Fruit fly (Drosophila melanogaster) whole organism, prepupa: Measurements from ENCODE around the gene Sdhaf3.
A peak's percentile ranks its signal among the peaks of the same experiment; 100 is the strongest.

Experiments used
- CG10631 ChIP-seq: fragments of 200-800 bp; sonication (Bioruptor generic); optimal IDR thresholded peaks from 2 replicates; lab custom pipeline; 2016; ENCODE audit warnings: missing biosample characterization, missing genetic modification characterization
- CG10669 ChIP-seq: fragments of 200-800 bp; sonication (Bioruptor generic); optimal IDR thresholded peaks from 3 replicates; lab custom pipeline; 2018; ENCODE audit warnings: missing biosample characterization, mild to moderate bottlenecking, missing genetic modification characterization, moderate library complexity
- CG11294 ChIP-seq: fragments of 200-800 bp; sonication (Bioruptor generic); IDR thresholded peaks from 2 replicates; pipeline ENCODE4 v1.3.6; 2022; ENCODE audit warnings: missing biosample characterization, missing genetic modification characterization
- CG11902 ChIP-seq: fragments of 200-800 bp; sonication (Bioruptor generic); optimal IDR thresholded peaks from 3 replicates; lab custom pipeline; 2016; ENCODE audit warnings: missing biosample characterization, missing genetic modification characterization
- CG15336 ChIP-seq: fragments of 200-800 bp; sonication (Bioruptor generic); IDR thresholded peaks from 2 replicates; pipeline ENCODE4 v1.3.6; 2022; ENCODE audit warnings: missing biosample characterization, missing genetic modification characterization
- CG1621 ChIP-seq: fragments of 200-800 bp; sonication (Bioruptor generic); optimal IDR thresholded peaks from 3 replicates; lab custom pipeline; 2018; ENCODE audit warnings: missing biosample characterization, mild to moderate bottlenecking, missing genetic modification characterization
- CG3032 ChIP-seq: fragments of 200-800 bp; optimal IDR thresholded peaks from 2 replicates; lab custom pipeline; 2019; ENCODE audit warnings: missing biosample characterization, mild to moderate bottlenecking, missing genetic modification characterization, moderate library complexity
- CG31627 ChIP-seq: fragments of 200-800 bp; sonication (Bioruptor generic); optimal IDR thresholded peaks from 3 replicates; lab custom pipeline; 2016; ENCODE audit warnings: missing biosample characterization, missing genetic modification characterization
- CG32006 ChIP-seq: fragments of 200-800 bp; sonication (Bioruptor generic); optimal IDR thresholded peaks from 3 replicates; lab custom pipeline; 2017; ENCODE audit warnings: missing biosample characterization, mild to moderate bottlenecking, missing genetic modification characterization
- CG34406 ChIP-seq: fragments of 200-800 bp; sonication (Bioruptor generic); optimal IDR thresholded peaks from 3 replicates; lab custom pipeline; 2016; ENCODE audit warnings: missing biosample characterization, missing genetic modification characterization
- CG3919 ChIP-seq: fragments of 200-800 bp; sonication (Bioruptor generic); optimal IDR thresholded peaks from 3 replicates; lab custom pipeline; 2016; ENCODE audit warnings: missing biosample characterization, missing genetic modification characterization
- CG4318 ChIP-seq: fragments of 200-800 bp; sonication (Bioruptor generic); optimal IDR thresholded peaks from 3 replicates; lab custom pipeline; 2017; ENCODE audit warnings: missing biosample characterization, mild to moderate bottlenecking, missing genetic modification characterization
- CG6163 ChIP-seq: fragments of 200-800 bp; sonication (Bioruptor generic); IDR thresholded peaks from 3 replicates; pipeline ENCODE4 v1.3.6; 2022; ENCODE audit warnings: missing biosample characterization, missing genetic modification characterization
- CG6276 ChIP-seq: fragments of 200-800 bp; sonication (Bioruptor generic); optimal IDR thresholded peaks from 2 replicates; lab custom pipeline; 2017; ENCODE audit warnings: missing biosample characterization, mild to moderate bottlenecking, missing genetic modification characterization
- CG6792 ChIP-seq: fragments of 200-800 bp; sonication (Bioruptor generic); optimal IDR thresholded peaks from 3 replicates; lab custom pipeline; 2016; ENCODE audit warnings: missing biosample characterization, missing genetic modification characterization
- CG6808 ChIP-seq: fragments of 200-800 bp; sonication (Bioruptor generic); optimal IDR thresholded peaks from 3 replicates; lab custom pipeline; 2017; ENCODE audit warnings: missing biosample characterization, missing genetic modification characterization, mild to moderate bottlenecking, moderate library complexity, missing genetic modification reagents
- CG7368 ChIP-seq: fragments of 200-800 bp; sonication (Bioruptor generic); optimal IDR thresholded peaks from 3 replicates; lab custom pipeline; 2016; ENCODE audit warnings: missing biosample characterization, missing genetic modification characterization
- CG8119 ChIP-seq: fragments of 200-800 bp; sonication (Bioruptor generic); IDR thresholded peaks from 3 replicates; pipeline ENCODE4 v1.3.6; 2022; ENCODE audit warnings: missing biosample characterization, missing genetic modification characterization
- CG8319 ChIP-seq: fragments of 200-800 bp; sonication (Bioruptor generic); optimal IDR thresholded peaks from 3 replicates; lab custom pipeline; 2016; ENCODE audit warnings: missing biosample characterization, missing genetic modification characterization
- CG8632 ChIP-seq: fragments of 200-800 bp; sonication (Bioruptor generic); optimal IDR thresholded peaks from 3 replicates; lab custom pipeline; 2016; ENCODE audit warnings: missing biosample characterization, missing genetic modification characterization
- CG9139 ChIP-seq: fragments of 200-800 bp; sonication (Bioruptor generic); optimal IDR thresholded peaks from 3 replicates; lab custom pipeline; 2017; ENCODE audit warnings: missing biosample characterization, mild to moderate bottlenecking, missing genetic modification characterization
- Eip75B ChIP-seq: fragments of 200-800 bp; sonication (Bioruptor generic); optimal IDR thresholded peaks from 3 replicates; lab custom pipeline; 2016; ENCODE audit warnings: missing biosample characterization, missing genetic modification characterization
- Eip78C ChIP-seq: fragments of 200-800 bp; sonication (Bioruptor generic); peaks from one replicate; lab custom pipeline; 2016; ENCODE audit warnings: missing biosample characterization, missing genetic modification characterization
- Eip93F ChIP-seq: fragments of 200-800 bp; sonication (Bioruptor generic); optimal IDR thresholded peaks from 2 replicates; lab custom pipeline; 2016; ENCODE audit warnings: missing biosample characterization, mild to moderate bottlenecking, missing genetic modification characterization
- Ets21C ChIP-seq: fragments of 200-800 bp; sonication (Bioruptor generic); optimal IDR thresholded peaks from 3 replicates; lab custom pipeline; 2016; ENCODE audit warnings: missing biosample characterization, missing genetic modification characterization
- Ets96B ChIP-seq: fragments of 200-800 bp; optimal IDR thresholded peaks from 2 replicates; lab custom pipeline; 2019; ENCODE audit warnings: missing biosample characterization, mild to moderate bottlenecking, missing genetic modification characterization, moderate library complexity
- Hr38 ChIP-seq: sonication (Bioruptor generic); optimal IDR thresholded peaks from 2 replicates; lab custom pipeline; 2016; ENCODE audit warnings: missing biosample characterization, missing genetic modification characterization
- Hr39 ChIP-seq: fragments of 200-800 bp; sonication (Bioruptor generic); optimal IDR thresholded peaks from 2 replicates; lab custom pipeline; 2016; ENCODE audit warnings: missing biosample characterization, missing genetic modification characterization
- Hr4 ChIP-seq: fragments of 200-800 bp; sonication (Bioruptor generic); optimal IDR thresholded peaks from 3 replicates; lab custom pipeline; 2016; ENCODE audit warnings: missing biosample characterization, missing genetic modification characterization
- Lpt ChIP-seq: fragments of 200-800 bp; sonication (Bioruptor generic); optimal IDR thresholded peaks from 3 replicates; lab custom pipeline; 2016; ENCODE audit warnings: missing biosample characterization, missing genetic modification characterization
- Met ChIP-seq: fragments of 200-800 bp; sonication (Bioruptor generic); optimal IDR thresholded peaks from 3 replicates; lab custom pipeline; 2016; ENCODE audit warnings: missing biosample characterization, missing genetic modification characterization
- OdsH ChIP-seq: fragments of 200-800 bp; sonication (Bioruptor generic); optimal IDR thresholded peaks from 3 replicates; lab custom pipeline; 2016; ENCODE audit warnings: missing biosample characterization, missing genetic modification characterization
- Smox ChIP-seq: fragments of 200-800 bp; sonication (Bioruptor generic); optimal IDR thresholded peaks from 3 replicates; lab custom pipeline; 2016; ENCODE audit warnings: missing biosample characterization, missing genetic modification characterization
- Sox102F ChIP-seq: fragments of 200-800 bp; sonication (Bioruptor generic); optimal IDR thresholded peaks from 2 replicates; lab custom pipeline; 2016; ENCODE audit warnings: missing biosample characterization, mild to moderate bottlenecking, missing genetic modification characterization
- Sox14 ChIP-seq: fragments of 200-800 bp; sonication (Bioruptor generic); optimal IDR thresholded peaks from 3 replicates; lab custom pipeline; 2016; ENCODE audit warnings: missing biosample characterization, missing genetic modification characterization
- Sox15 ChIP-seq: fragments of 200-800 bp; sonication (Bioruptor generic); optimal IDR thresholded peaks from 3 replicates; lab custom pipeline; 2016; ENCODE audit warnings: missing biosample characterization, missing genetic modification characterization
- achi ChIP-seq: fragments of 200-800 bp; sonication (Bioruptor generic); optimal IDR thresholded peaks from 3 replicates; lab custom pipeline; 2016; ENCODE audit warnings: missing biosample characterization, missing genetic modification characterization
- cyc ChIP-seq: fragments of 200-800 bp; sonication (Bioruptor generic); optimal IDR thresholded peaks from 3 replicates; lab custom pipeline; 2016; ENCODE audit warnings: missing biosample characterization, missing genetic modification characterization
- dac ChIP-seq: fragments of 200-800 bp; sonication (Bioruptor generic); optimal IDR thresholded peaks from 2 replicates; lab custom pipeline; 2017; ENCODE audit warnings: missing biosample characterization, mild to moderate bottlenecking, missing genetic modification characterization
- eg ChIP-seq: fragments of 200-800 bp; sonication (Bioruptor generic); IDR thresholded peaks from 3 replicates; pipeline ENCODE4 v1.3.6; 2022; ENCODE audit warnings: missing biosample characterization, missing genetic modification characterization
- fd59A ChIP-seq: fragments of 200-800 bp; sonication (Bioruptor generic); optimal IDR thresholded peaks from 2 replicates; lab custom pipeline; 2017; ENCODE audit warnings: missing biosample characterization, mild to moderate bottlenecking, missing genetic modification characterization, missing genetic modification reagents
- fd85E ChIP-seq: fragments of 200-800 bp; sonication (Bioruptor generic); optimal IDR thresholded peaks from 3 replicates; lab custom pipeline; 2016; ENCODE audit warnings: missing biosample characterization, missing genetic modification characterization
- fkh ChIP-seq: fragments of 200-800 bp; sonication (Bioruptor generic); optimal IDR thresholded peaks from 3 replicates; lab custom pipeline; 2017; ENCODE audit warnings: missing biosample characterization, mild to moderate bottlenecking, missing genetic modification characterization, moderate library complexity
- net ChIP-seq: fragments of 200-800 bp; sonication (Bioruptor generic); optimal IDR thresholded peaks from 3 replicates; lab custom pipeline; 2016; ENCODE audit warnings: missing biosample characterization, missing genetic modification characterization
- pdm3 ChIP-seq: fragments of 200-800 bp; sonication (Bioruptor generic); optimal IDR thresholded peaks from 3 replicates; lab custom pipeline; 2016; ENCODE audit warnings: missing biosample characterization, missing genetic modification characterization
- salr ChIP-seq, 2 experiments: fragments of 200-800 bp; sonication (Bioruptor generic); optimal IDR thresholded peaks; 3 replicates each; lab custom pipeline; 2016 to 2018; ENCODE audit warnings: missing biosample characterization in 2 of 2, missing genetic modification characterization in 2 of 2, mild to moderate bottlenecking in 1 of 2
- spab ChIP-seq: fragments of 200-800 bp; sonication (Bioruptor generic); optimal IDR thresholded peaks from 2 replicates; lab custom pipeline; 2017; ENCODE audit warnings: missing biosample characterization, mild to moderate bottlenecking, missing genetic modification characterization, missing genetic modification reagents
- ss ChIP-seq, 2 experiments: fragments of 200-800 bp; sonication (Bioruptor generic); optimal IDR thresholded peaks; 2 replicates in 1 of 2; 3 replicates in 1 of 2; lab custom pipeline; 2017 to 2018; ENCODE audit warnings: mild to moderate bottlenecking in 2 of 2, missing biosample characterization in 2 of 2, missing genetic modification characterization in 2 of 2, moderate library complexity in 1 of 2
- svp ChIP-seq: fragments of 200-800 bp; sonication (Bioruptor generic); peaks from one replicate; lab custom pipeline; 2016; ENCODE audit warnings: missing biosample characterization, missing genetic modification characterization
- vri ChIP-seq: fragments of 200-800 bp; sonication (Bioruptor generic); optimal IDR thresholded peaks from 3 replicates; lab custom pipeline; 2016; ENCODE audit warnings: missing biosample characterization, mild to moderate bottlenecking, missing genetic modification characterization

Gene Sdhaf3

dm6 chr3R:16524178-16524577 lies 41.9 kb upstream of the Sdhaf3 start (continued):
- TF ChIP-seq Hr39 (GFP tag; lab: Kevin White, UChicago) (peak; percentile 56), Eip75B (GFP tag; lab: Kevin White, UChicago) (peak; percentile 81), svp (peak; percentile 81), Met (GFP tag; lab: Kevin White, UChicago) (peak; percentile 78), dac (GFP tag; lab: Kevin White, UChicago) (peak; percentile 14), Lpt (peak; percentile 94), CG6276 (GFP tag; lab: Kevin White, UChicago) (peak; percentile 59), cyc (GFP tag; lab: Kevin White, UChicago) (peak; percentile 74)
- TF ChIP-seq, all 60 proteins: peak for 51

- TF ChIP-seq dac (GFP tag; lab: Kevin White, UChicago): no peak
- TF ChIP-seq fkh (GFP tag; lab: Kevin White, UChicago): no peak
- TF ChIP-seq CG8632 (GFP tag; lab: Kevin White, UChicago): no peak
- TF ChIP-seq CG10669 (GFP tag; lab: Kevin White, UChicago): peak; percentile 28
- TF ChIP-seq CG9139 (GFP tag; lab: Kevin White, UChicago): no peak
- peak; percentile 67; the same call in 2 of the 3 replicates for TF ChIP-seq CG6163
- no peak for TF ChIP-seq CG6808 (GFP tag; lab: Kevin White, UChicago)
- peak; percentile 51; the same call in 1 of the 2 replicates for TF ChIP-seq CG15336 (GFP tag; lab: Robert Waterston, UW)
- peak; percentile 77 for TF ChIP-seq svp
- TF ChIP-seq Lpt: peak; percentile 74
- TF ChIP-seq net (GFP tag; lab: Kevin White, UChicago): no peak
- peak; percentile 42 for TF ChIP-seq pdm3
- TF ChIP-seq Met (GFP tag; lab: Kevin White, UChicago): no peak
- TF ChIP-seq Sox102F (GFP tag; lab: Kevin White, UChicago): no peak
- peak; percentile 11 for TF ChIP-seq CG10631 (GFP tag; lab: Kevin White, UChicago)
- TF ChIP-seq spab (GFP tag; lab: Kevin White, UChicago): peak; percentile 0
- no peak for TF ChIP-seq salr (GFP tag; optimal IDR thresholded peaks at IDR 0.05; lab: Kevin White, UChicago)
- TF ChIP-seq OdsH (GFP tag; lab: Kevin White, UChicago): peak; percentile 30
- no peak for TF ChIP-seq Eip75B (GFP tag; lab: Kevin White, UChicago)
- peak; percentile 31 for TF ChIP-seq CG11902 (GFP tag; lab: Kevin White, UChicago)
- TF ChIP-seq fd59A (GFP tag; lab: Kevin White, UChicago): peak; percentile 17
- TF ChIP-seq CG34406: peak; percentile 16
- TF ChIP-seq CG8319: no peak
- peak; percentile 37 for TF ChIP-seq CG3032
- peak; percentile 57; the same call in 2 of the 3 replicates for TF ChIP-seq CG8119 (GFP tag; lab: Robert Waterston, UW)
- TF ChIP-seq CG7368 (GFP tag; lab: Kevin White, UChicago): no peak
- TF ChIP-seq CG31627 (GFP tag; lab: Kevin White, UChicago): no peak
- no peak for TF ChIP-seq vri (GFP tag; lab: Kevin White, UChicago)
- TF ChIP-seq CG11294 (GFP tag; lab: Robert Waterston, UW): no peak
- peak; percentile 62 for TF ChIP-seq Hr4 (GFP tag; lab: Kevin White, UChicago)
- TF ChIP-seq Sox15 (GFP tag; lab: Kevin White, UChicago): no peak
- TF ChIP-seq eg: no peak; the same call in 1 of the 3 replicates
- TF ChIP-seq fd85E (GFP tag; lab: Kevin White, UChicago): no peak
- peak; percentile 25 for TF ChIP-seq CG3919 (GFP tag; lab: Kevin White, UChicago)
- TF ChIP-seq CG1621 (tag; lab: Kevin White, UChicago): no peak
- no peak for TF ChIP-seq Eip93F (GFP tag; lab: Kevin White, UChicago)
- TF ChIP-seq Ets21C (GFP tag; lab: Kevin White, UChicago): no peak
- TF ChIP-seq CG32006: peak; percentile 68
- TF ChIP-seq CG6792 (GFP tag; lab: Kevin White, UChicago): peak; percentile 3
- no peak for TF ChIP-seq Smox
- TF ChIP-seq Hr38: no peak
- TF ChIP-seq achi: peak; percentile 37
- peak in 1 of 2 experiments; percentile 3 for TF ChIP-seq ss (GFP tag; optimal IDR thresholded peaks at IDR 0.05; lab: Kevin White, UChicago)
- TF ChIP-seq CG6276 (GFP tag; lab: Kevin White, UChicago): peak; percentile 35
- peak; percentile 31 for TF ChIP-seq Sox14
- TF ChIP-seq Ets96B (tag; lab: Kevin White, UChicago): peak; percentile 56
- peak; percentile 15 for TF ChIP-seq CG4318 (GFP tag; lab: Kevin White, UChicago)
- peak; percentile 75 for TF ChIP-seq Eip78C (GFP tag; lab: Kevin White, UChicago)
Measured at dm6 chr3R:16523395-16523794, 41.1 kb upstream of the Sdhaf3 start.
